Fruit fly (Drosophila melanogaster): ENCODE results near the gene mRpS9.

Gene mRpS9

dm6 chr3R:7902313-7902872 is at the start of gene mRpS9:
TSS of gene mRpS9 (minus strand) at chr3R:7902667.
- TF ChIP-seq Hr96 (GFP tag; optimal IDR thresholded peaks at IDR 0.05): no peak
- TF ChIP-seq CG7101 (tag; optimal IDR thresholded peaks at IDR 0.05): peak; percentile 25
- TF ChIP-seq bab1 (GFP tag; optimal IDR thresholded peaks at IDR 0.05): peak; percentile 24

DNA sequence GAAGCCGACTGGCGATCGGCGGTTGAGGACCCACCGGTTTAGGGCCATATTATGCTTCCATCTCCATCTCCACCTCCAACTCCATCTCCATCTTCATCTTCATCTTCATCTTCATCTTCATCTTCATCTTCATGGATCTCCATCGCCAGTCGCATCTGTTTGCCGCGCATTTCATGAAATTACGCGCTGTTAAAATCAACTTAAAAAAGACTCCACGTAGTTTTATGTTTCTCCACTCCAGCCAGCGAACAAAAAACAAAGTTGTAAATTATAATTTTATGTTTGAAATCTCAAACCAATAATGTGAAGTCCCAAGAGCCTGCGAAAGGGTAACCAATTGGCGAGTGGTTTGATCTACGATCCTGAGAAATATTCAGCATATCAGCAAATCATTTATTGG is 47.7 kb upstream of the mRpS9 start:
- TF ChIP-seq toe (GFP tag; optimal IDR thresholded peaks at IDR 0.05): no peak
- TF ChIP-seq CG33017 (tag; optimal IDR thresholded peaks at IDR 0.05): no peak
- no peak for TF ChIP-seq CG7101 (tag; optimal IDR thresholded peaks at IDR 0.05)
- TF ChIP-seq CG11617 (GFP tag; optimal IDR thresholded peaks at IDR 0.05): no peak
- TF ChIP-seq cnc (optimal IDR thresholded peaks at IDR 0.05): no peak

- TF ChIP-seq bab1 (GFP tag; optimal IDR thresholded peaks at IDR 0.05) (peak; percentile 50), Clk (GFP tag; optimal IDR thresholded peaks at IDR 0.05) (peak; percentile 52), cnc (optimal IDR thresholded peaks at IDR 0.05) (no peak), Mnt (GFP tag; optimal IDR thresholded peaks at IDR 0.05) (peak; percentile 96), pad (GFP tag; optimal IDR thresholded peaks at IDR 0.05) (peak; percentile 28), CG7045 (GFP tag; optimal IDR thresholded peaks at IDR 0.05) (peak; percentile 4), tj (GFP tag; optimal IDR thresholded peaks at IDR 0.05) (peak; percentile 80), CG14711 (tag; optimal IDR thresholded peaks at IDR 0.05) (peak; percentile 18), ovo (GFP tag; optimal IDR thresholded peaks at IDR 0.05) (no peak), CG33017 (tag; optimal IDR thresholded peaks at IDR 0.05) (peak; percentile 40), toe (GFP tag; optimal IDR thresholded peaks at IDR 0.05) (peak; percentile 41), Hr96 (GFP tag; optimal IDR thresholded peaks at IDR 0.05) (peak; percentile 44), CG7101 (tag; optimal IDR thresholded peaks at IDR 0.05) (peak; percentile 5), Crg-1 (GFP tag; optimal IDR thresholded peaks at IDR 0.05) (no peak), kay (GFP tag; ENCODE audit: borderline replicate concordance) (peak; percentile 97), CG11617 (GFP tag; optimal IDR thresholded peaks at IDR 0.05) (peak; percentile 24), cic (GFP tag; optimal IDR thresholded peaks at IDR 0.05) (peak; percentile 92), CG5204 (GFP tag; optimal IDR thresholded peaks at IDR 0.05) (no peak), CG12768 (GFP tag; optimal IDR thresholded peaks at IDR 0.05) (peak; percentile 83), CG1620 (GFP tag; optimal IDR thresholded peaks at IDR 0.05) (no peak)
These were observed 44.9 kb upstream of the mRpS9 start for dm6 chr3R:7947349-7947748.

dm6 chr3R:7944699-7945349 is 42.4 kb upstream of the mRpS9 start:
- peak; percentile 68 for TF ChIP-seq CG5204 (GFP tag; optimal IDR thresholded peaks at IDR 0.05)
- TF ChIP-seq CG7101 (tag; optimal IDR thresholded peaks at IDR 0.05): peak; percentile 64
- TF ChIP-seq ovo (GFP tag; optimal IDR thresholded peaks at IDR 0.05): no peak
- TF ChIP-seq CG12768 (GFP tag; optimal IDR thresholded peaks at IDR 0.05): peak; percentile 65
- no peak for TF ChIP-seq Crg-1 (GFP tag; optimal IDR thresholded peaks at IDR 0.05)
- TF ChIP-seq tj (GFP tag; optimal IDR thresholded peaks at IDR 0.05): peak; percentile 51
- peak; percentile 46 for TF ChIP-seq Mnt (GFP tag; optimal IDR thresholded peaks at IDR 0.05)
- TF ChIP-seq pad (GFP tag; optimal IDR thresholded peaks at IDR 0.05): peak; percentile 16
- TF ChIP-seq toe (GFP tag; optimal IDR thresholded peaks at IDR 0.05): no peak
- no peak for TF ChIP-seq kay (GFP tag; ENCODE audit: borderline replicate concordance)
- no peak for TF ChIP-seq bab1 (GFP tag; optimal IDR thresholded peaks at IDR 0.05)
- TF ChIP-seq CG7045 (GFP tag; optimal IDR thresholded peaks at IDR 0.05): peak; percentile 5
- TF ChIP-seq CG11617 (GFP tag; optimal IDR thresholded peaks at IDR 0.05): peak; percentile 80
- TF ChIP-seq CG1620 (GFP tag; optimal IDR thresholded peaks at IDR 0.05): no peak
- TF ChIP-seq cic (GFP tag; optimal IDR thresholded peaks at IDR 0.05): peak; percentile 15
- peak; percentile 85 for TF ChIP-seq CG14711 (tag; optimal IDR thresholded peaks at IDR 0.05)
- TF ChIP-seq cnc (optimal IDR thresholded peaks at IDR 0.05): peak in 1 of 2 experiments; percentile 14
- TF ChIP-seq Clk (GFP tag; optimal IDR thresholded peaks at IDR 0.05): no peak
- TF ChIP-seq Hr96 (GFP tag; optimal IDR thresholded peaks at IDR 0.05): peak; percentile 26
- TF ChIP-seq CG33017 (tag; optimal IDR thresholded peaks at IDR 0.05): peak; percentile 68

DNA sequence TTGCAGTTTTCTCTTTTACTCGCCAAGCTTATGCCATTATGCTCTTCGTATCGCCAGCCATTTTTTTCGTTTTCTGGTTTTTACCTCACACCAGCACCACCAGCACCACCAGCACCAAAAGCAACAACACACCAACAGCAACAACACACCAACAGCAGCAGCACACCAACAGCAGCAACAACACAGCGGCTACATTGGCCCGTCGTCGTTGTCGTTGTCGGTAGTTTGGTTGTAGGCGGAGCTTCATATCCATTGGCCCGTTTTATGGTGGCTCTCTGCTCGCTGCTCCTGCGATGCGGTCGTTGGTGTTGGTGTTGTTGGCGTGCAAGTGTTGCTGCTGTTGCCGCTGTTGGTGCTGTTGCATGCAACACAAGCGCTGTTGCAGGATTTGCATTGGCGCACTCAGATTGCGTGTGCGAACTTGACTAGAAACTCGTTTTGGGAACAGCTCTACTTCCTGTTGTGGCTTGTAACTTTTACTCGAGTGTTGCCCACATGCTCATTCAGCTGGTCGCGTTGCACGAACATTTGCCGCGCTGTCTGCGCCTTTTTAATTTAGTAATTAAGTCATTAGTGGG is 34.4 kb upstream of the mRpS9 start:
- TF ChIP-seq Clk (GFP tag; optimal IDR thresholded peaks at IDR 0.05): no peak
- no peak for TF ChIP-seq ovo (GFP tag; optimal IDR thresholded peaks at IDR 0.05)
- no peak for TF ChIP-seq CG12768 (GFP tag; optimal IDR thresholded peaks at IDR 0.05)
- TF ChIP-seq CG7045 (GFP tag; optimal IDR thresholded peaks at IDR 0.05): no peak
- TF ChIP-seq pad (GFP tag; optimal IDR thresholded peaks at IDR 0.05): no peak
- no peak for TF ChIP-seq CG7101 (tag; optimal IDR thresholded peaks at IDR 0.05)
- TF ChIP-seq CG33017 (tag; optimal IDR thresholded peaks at IDR 0.05): no peak
- TF ChIP-seq CG11617 (GFP tag; optimal IDR thresholded peaks at IDR 0.05): no peak
- TF ChIP-seq toe (GFP tag; optimal IDR thresholded peaks at IDR 0.05): no peak
- TF ChIP-seq kay (GFP tag; ENCODE audit: borderline replicate concordance): no peak
- no peak for TF ChIP-seq cic (GFP tag; optimal IDR thresholded peaks at IDR 0.05)

DNA sequence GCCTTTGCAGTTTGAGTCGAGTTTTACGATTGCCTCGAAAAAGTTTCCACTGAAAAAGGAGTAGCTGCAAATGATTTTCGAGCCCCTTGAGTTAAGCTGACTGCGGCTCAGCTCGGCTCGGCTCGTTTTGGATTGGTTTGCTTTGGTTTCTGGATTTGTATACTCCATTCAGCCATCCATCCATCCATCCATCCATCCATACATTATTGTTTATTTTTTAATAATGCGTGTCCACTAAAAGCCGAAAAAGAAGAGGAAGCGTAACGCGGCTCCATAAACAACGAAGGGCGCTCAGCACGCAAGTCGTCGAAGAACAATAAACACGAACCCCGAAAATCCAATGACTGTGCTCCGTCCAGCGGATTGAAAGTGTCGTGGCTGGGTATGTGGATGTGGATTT is 23.9 kb upstream of the mRpS9 start:
- no peak for TF ChIP-seq Crg-1 (GFP tag; optimal IDR thresholded peaks at IDR 0.05)
- no peak for TF ChIP-seq Mnt (GFP tag; optimal IDR thresholded peaks at IDR 0.05)
- no peak for TF ChIP-seq tj (GFP tag; optimal IDR thresholded peaks at IDR 0.05)
- TF ChIP-seq cic (GFP tag; optimal IDR thresholded peaks at IDR 0.05): no peak
- no peak for TF ChIP-seq CG7045 (GFP tag; optimal IDR thresholded peaks at IDR 0.05)
- TF ChIP-seq CG11617 (GFP tag; optimal IDR thresholded peaks at IDR 0.05): no peak
- no peak for TF ChIP-seq CG33017 (tag; optimal IDR thresholded peaks at IDR 0.05)
- TF ChIP-seq ovo (GFP tag; optimal IDR thresholded peaks at IDR 0.05): no peak
- no peak for TF ChIP-seq pad (GFP tag; optimal IDR thresholded peaks at IDR 0.05)
- TF ChIP-seq cnc (optimal IDR thresholded peaks at IDR 0.05): no peak
- no peak for TF ChIP-seq CG1620 (GFP tag; optimal IDR thresholded peaks at IDR 0.05)
- TF ChIP-seq CG12768 (GFP tag; optimal IDR thresholded peaks at IDR 0.05): no peak
